Worm (Caenorhabditis elegans): Measurements from ENCODE around the gene F14H12.17.
"Not testable (repeated sequence)": the region's sequence is repeated elsewhere in the genome, so short reads cannot be mapped to it uniquely, and the experiment has no call there.

DNA sequence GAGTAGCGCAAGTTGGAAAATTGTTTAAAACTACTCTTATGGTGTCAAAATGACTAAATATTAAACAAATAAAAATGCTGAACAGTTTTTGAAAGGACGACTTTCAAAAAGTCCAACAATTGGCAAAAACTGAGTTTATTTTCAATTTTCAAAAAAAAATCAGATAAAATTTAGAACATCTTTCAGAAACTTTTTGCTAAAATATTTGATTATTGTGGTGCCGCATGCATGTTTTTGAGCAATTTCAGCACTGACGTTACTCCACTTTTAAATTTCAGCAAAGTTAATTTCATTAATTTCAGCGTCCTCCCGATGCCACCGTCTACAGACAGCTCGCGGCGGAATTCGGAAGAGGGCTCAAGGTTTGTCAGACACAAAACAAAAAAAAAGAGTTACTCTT is 23.8 kb downstream of the F14H12.17 start, which contains the start of gene cst-1:
- not testable (repeated sequence) for TF ChIP-seq ctbp-1 (GFP tag; IDR thresholded peaks at IDR 0.05); nhr-41 (GFP tag; IDR thresholded peaks at IDR 0.05); lin-15B (tag; optimal IDR thresholded peaks at IDR 0.05); cey-2 (tag; optimal IDR thresholded peaks at IDR 0.05; ENCODE audit: borderline replicate concordance, insufficient read depth); dve-1 (tag; optimal IDR thresholded peaks at IDR 0.05; ENCODE audit: insufficient read depth); fos-1 (tag; optimal IDR thresholded peaks at IDR 0.05); ZK546.5 (tag; optimal IDR thresholded peaks at IDR 0.05); nhr-76 (tag; optimal IDR thresholded peaks at IDR 0.05)
